Worm (Caenorhabditis elegans) whole organism, early embryonic: ENCODE measurements around the gene Y105C5A.1268.

Source experiments
- F13C5.2 ChIP-seq: sonication (generic microtip); optimal IDR thresholded peaks from 2 replicates; lab custom pipeline; 2017; ENCODE audit warnings: mild to moderate bottlenecking, missing genetic modification characterization, inconsistent platforms, missing compliant biosample characterization
- ama-1 ChIP-seq: fragments of 150-350 bp; optimal IDR thresholded peaks from 2 replicates; lab custom pipeline; 2014
- ceh-13 ChIP-seq: fragments of 200-800 bp; sonication (Bioruptor generic); optimal IDR thresholded peaks from 2 replicates; lab custom pipeline; 2018; ENCODE audit warnings: mild to moderate bottlenecking, missing genetic modification characterization, missing compliant biosample characterization
- ceh-36 ChIP-seq: sonication (generic microtip); optimal IDR thresholded peaks from 2 replicates; lab custom pipeline; 2016; ENCODE audit warnings: missing genetic modification characterization, inconsistent platforms, missing compliant biosample characterization
- ets-7 ChIP-seq: sonication (generic microtip); optimal IDR thresholded peaks from 2 replicates; lab custom pipeline; 2016; ENCODE audit warnings: missing genotype, missing genetic modification characterization, missing compliant biosample characterization
- flt-1 ChIP-seq: fragments of 200-800 bp; sonication (Bioruptor generic); IDR thresholded peaks from 2 replicates; pipeline ENCODE4 v1.3.6; 2022; ENCODE audit warnings: missing genetic modification characterization, missing compliant biosample characterization
- hmbx-1 ChIP-seq: sonication (generic microtip); optimal IDR thresholded peaks from 2 replicates; lab custom pipeline; 2016; ENCODE audit warnings: mild to moderate bottlenecking, missing genetic modification characterization, missing compliant biosample characterization
- hmg-4 ChIP-seq: fragments of 200-800 bp; sonication (Bioruptor generic); optimal IDR thresholded peaks from 2 replicates; lab custom pipeline; 2018; ENCODE audit warnings: mild to moderate bottlenecking, missing genetic modification characterization, missing compliant biosample characterization
- hnd-1 ChIP-seq: sonication (generic microtip); optimal IDR thresholded peaks from 2 replicates; lab custom pipeline; 2016; ENCODE audit warnings: missing genetic modification characterization, missing compliant biosample characterization
- pes-1 ChIP-seq: fragments of 200-800 bp; sonication (Bioruptor generic); IDR thresholded peaks from 2 replicates; pipeline ENCODE4 v1.3.6; 2022; ENCODE audit warnings: missing genetic modification reagents, missing genetic modification characterization, missing compliant biosample characterization
- sea-1 ChIP-seq: fragments of 200-800 bp; sonication (Bioruptor generic); conservative IDR thresholded peaks from 2 replicates; pipeline ENCODE4 v1.3.6; 2022; ENCODE audit warnings: missing genetic modification characterization, missing compliant biosample characterization
- tbx-11 ChIP-seq: fragments of 200-800 bp; sonication (Bioruptor generic); IDR thresholded peaks from 2 replicates; pipeline ENCODE4 v1.3.6; 2022; ENCODE audit warnings: missing genetic modification characterization, missing compliant biosample characterization
- tra-4 ChIP-seq: sonication (generic microtip); optimal IDR thresholded peaks from 2 replicates; lab custom pipeline; 2017; ENCODE audit warnings: missing genetic modification characterization, missing compliant biosample characterization

DNA sequence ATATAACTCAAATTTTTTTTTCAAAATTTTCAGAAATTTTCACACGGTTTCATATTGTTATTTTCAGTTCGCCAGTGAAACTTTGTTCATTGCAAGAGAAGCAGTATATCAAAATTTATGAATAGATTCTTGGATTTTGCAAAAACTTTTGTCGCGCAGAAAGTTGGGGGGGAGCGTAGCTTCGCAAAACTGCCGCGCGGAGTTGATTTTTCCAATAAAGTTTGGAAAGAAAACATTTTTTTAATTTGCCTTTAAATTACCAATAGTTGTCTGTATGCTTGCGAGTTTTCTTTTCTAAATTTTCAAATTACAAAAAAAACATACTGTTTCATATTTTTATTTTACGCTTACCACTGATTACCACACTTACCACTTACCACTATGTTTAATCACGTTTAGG is 40.0 kb upstream of the Y105C5A.1268 start:
- TF ChIP-seq ceh-13 (no peak), ama-1 (lab: Kevin White, UChicago) (no peak), hmbx-1 (tag; lab: Kevin White, UChicago) (no peak), pes-1 (GFP tag; lab: Robert Waterston, UW) (no peak), flt-1 (GFP tag; lab: Robert Waterston, UW) (no peak), ets-7 (tag; lab: Kevin White, UChicago) (no peak), hnd-1 (tag; lab: Kevin White, UChicago) (no peak), sea-1 (GFP tag; lab: Robert Waterston, UW) (no peak), tbx-11 (GFP tag; lab: Robert Waterston, UW) (no peak), hmg-4 (GFP tag; lab: Kevin White, UChicago) (no peak), F13C5.2 (tag; lab: Kevin White, UChicago) (no peak), ceh-36 (no peak), tra-4 (tag; lab: Kevin White, UChicago) (no peak)
